Worm (Caenorhabditis elegans) whole organism, young adult: Measurements from ENCODE around the gene F26A1.1.

ENCODE experiments used
- B0019.2 ChIP-seq: fragments of 200-800 bp; sonication (Bioruptor generic); conservative IDR thresholded peaks from 2 replicates; pipeline ENCODE4 v1.3.6; 2022; ENCODE audit warnings: missing genetic modification reagents, missing genetic modification characterization, missing compliant biosample characterization
- B0261.1 ChIP-seq: sonication (generic microtip); optimal IDR thresholded peaks from 2 replicates; lab custom pipeline; 2016; ENCODE audit warnings: mild to moderate bottlenecking, missing genetic modification characterization, moderate library complexity, missing compliant biosample characterization
- B0336.3 ChIP-seq: fragments of 200-800 bp; sonication (Bioruptor generic); IDR thresholded peaks from 2 replicates; pipeline ENCODE4 v1.3.6; 2022; ENCODE audit warnings: missing genetic modification characterization, missing compliant biosample characterization
- F10E7.11 ChIP-seq: sonication (generic microtip); optimal IDR thresholded peaks from 2 replicates; lab custom pipeline; 2017; ENCODE audit warnings: mild to moderate bottlenecking, missing genetic modification characterization, moderate library complexity, missing compliant biosample characterization
- F33H1.4 ChIP-seq: fragments of 200-800 bp; sonication (Bioruptor generic); IDR thresholded peaks from 2 replicates; pipeline ENCODE4 v1.3.6; 2022; ENCODE audit warnings: missing genetic modification reagents, missing genetic modification characterization, missing compliant biosample characterization
- F39B2.1 ChIP-seq: fragments of 200-800 bp; sonication (Bioruptor generic); IDR thresholded peaks from 2 replicates; pipeline ENCODE4 v1.3.6; 2022; ENCODE audit warnings: missing genetic modification reagents, missing genetic modification characterization, missing compliant biosample characterization
- F57A8.1 ChIP-seq: fragments of 200-800 bp; sonication (Bioruptor generic); optimal IDR thresholded peaks from 2 replicates; lab custom pipeline; 2018; ENCODE audit warnings: mild to moderate bottlenecking, missing genetic modification characterization, moderate library complexity, missing compliant biosample characterization
- Y53G8AR.9 ChIP-seq: fragments of 200-800 bp; sonication (Bioruptor generic); conservative IDR thresholded peaks from 2 replicates; pipeline ENCODE4 v1.3.6; 2022; ENCODE audit warnings: missing genetic modification reagents, missing genetic modification characterization, missing compliant biosample characterization
- Y79H2A.3 ChIP-seq: fragments of 200-800 bp; sonication (Bioruptor generic); conservative IDR thresholded peaks from 2 replicates; pipeline ENCODE4 v1.3.6; 2022; ENCODE audit warnings: missing genetic modification reagents, missing genetic modification characterization, missing compliant biosample characterization
- aptf-3 ChIP-seq: fragments of 200-800 bp; sonication (Bioruptor generic); IDR thresholded peaks from 2 replicates; pipeline ENCODE4 v1.3.6; 2022; ENCODE audit warnings: missing genetic modification characterization, missing compliant biosample characterization
- attf-5 ChIP-seq: fragments of 200-800 bp; sonication (Bioruptor generic); optimal IDR thresholded peaks from 2 replicates; lab custom pipeline; 2018; ENCODE audit warnings: mild to moderate bottlenecking, missing genetic modification characterization, missing compliant biosample characterization
- bed-2 ChIP-seq: fragments of 200-800 bp; sonication (Bioruptor generic); IDR thresholded peaks from 2 replicates; pipeline ENCODE4 v1.3.6; 2022; ENCODE audit warnings: missing genetic modification reagents, missing genetic modification characterization, missing compliant biosample characterization
- cebp-2 ChIP-seq: fragments of 200-800 bp; sonication (Bioruptor generic); IDR thresholded peaks from 2 replicates; pipeline ENCODE4 v1.3.6; 2022; ENCODE audit warnings: missing genetic modification characterization, missing compliant biosample characterization
- ceh-79 ChIP-seq: sonication (generic microtip); optimal IDR thresholded peaks from 2 replicates; lab custom pipeline; 2017; ENCODE audit warnings: mild to moderate bottlenecking, missing genetic modification characterization, missing compliant biosample characterization
- die-1 ChIP-seq: sonication (generic microtip); optimal IDR thresholded peaks from 2 replicates; lab custom pipeline; 2016; ENCODE audit warnings: missing genotype, mild to moderate bottlenecking, missing genetic modification characterization, missing compliant biosample characterization
- efl-1 ChIP-seq: fragments of 150-350 bp; optimal IDR thresholded peaks from 2 replicates; lab custom pipeline; 2014; ENCODE audit warnings: missing biosample characterization, missing genetic modification reagents, missing genetic modification characterization
- egl-18 ChIP-seq: fragments of 200-800 bp; sonication (Bioruptor generic); IDR thresholded peaks from 2 replicates; pipeline ENCODE4 v1.3.6; 2022; ENCODE audit warnings: missing genetic modification reagents, missing genetic modification characterization, missing compliant biosample characterization
- ets-4 ChIP-seq: fragments of 200-800 bp; sonication (Bioruptor generic); optimal IDR thresholded peaks from 2 replicates; lab custom pipeline; 2018; ENCODE audit warnings: mild to moderate bottlenecking, missing genetic modification characterization, missing compliant biosample characterization
- gei-17 ChIP-seq: fragments of 200-800 bp; sonication (Bioruptor generic); optimal IDR thresholded peaks from 2 replicates; lab custom pipeline; 2018; ENCODE audit warnings: mild to moderate bottlenecking, missing genetic modification characterization, missing compliant biosample characterization
- him-1 ChIP-seq: sonication (generic microtip); optimal IDR thresholded peaks from 2 replicates; lab custom pipeline; 2016; ENCODE audit warnings: missing genotype, missing genetic modification reagents, missing genetic modification characterization, missing compliant biosample characterization
- hlh-26 ChIP-seq: fragments of 200-800 bp; sonication (Bioruptor generic); conservative IDR thresholded peaks from 2 replicates; pipeline ENCODE4 v1.3.6; 2022; ENCODE audit warnings: missing genetic modification reagents, missing genetic modification characterization, missing compliant biosample characterization
- lag-1 ChIP-seq: fragments of 200-800 bp; sonication (Bioruptor generic); IDR thresholded peaks from 2 replicates; pipeline ENCODE4 v1.3.6; 2022; ENCODE audit warnings: missing genetic modification reagents, missing genetic modification characterization, missing compliant biosample characterization
- let-526 ChIP-seq: fragments of 200-800 bp; sonication (Bioruptor generic); IDR thresholded peaks from 2 replicates; pipeline ENCODE4 v1.3.6; 2022; ENCODE audit warnings: missing genetic modification reagents, missing genetic modification characterization, missing compliant biosample characterization
- lin-40 ChIP-seq: sonication (generic microtip); optimal IDR thresholded peaks from 2 replicates; lab custom pipeline; 2016; ENCODE audit warnings: missing genetic modification characterization, mild to moderate bottlenecking, missing compliant biosample characterization, missing genotype, missing genetic modification reagents
- lsl-1 ChIP-seq: fragments of 200-800 bp; sonication (Bioruptor generic); optimal IDR thresholded peaks from 2 replicates; lab custom pipeline; 2018; ENCODE audit warnings: mild to moderate bottlenecking, missing genetic modification characterization, moderate library complexity, missing compliant biosample characterization
- madf-10 ChIP-seq: sonication (generic microtip); optimal IDR thresholded peaks from 2 replicates; lab custom pipeline; 2016; ENCODE audit warnings: mild to moderate bottlenecking, missing genetic modification characterization, missing compliant biosample characterization
- mel-28 ChIP-seq: sonication (generic microtip); optimal IDR thresholded peaks from 2 replicates; lab custom pipeline; 2016; ENCODE audit warnings: borderline replicate concordance, mild to moderate bottlenecking, missing genetic modification characterization, missing compliant biosample characterization
- mes-4 ChIP-seq: sonication (generic microtip); optimal IDR thresholded peaks from 2 replicates; lab custom pipeline; 2016; ENCODE audit warnings: missing genotype, missing genetic modification characterization, missing compliant biosample characterization
- nfya-1 ChIP-seq: sonication (generic microtip); optimal IDR thresholded peaks from 2 replicates; lab custom pipeline; 2017; ENCODE audit warnings: antibody characterized with exemption, missing compliant biosample characterization, missing genetic modification characterization, borderline replicate concordance; ENCODE audit not compliant: insufficient read depth
- rcor-1 ChIP-seq: fragments of 200-800 bp; sonication (Bioruptor generic); IDR thresholded peaks from 2 replicates; pipeline ENCODE4 v1.3.6; 2022; ENCODE audit warnings: missing genetic modification reagents, missing genetic modification characterization, missing compliant biosample characterization
- rec-8 ChIP-seq, 2 experiments: sonication (generic microtip); optimal IDR thresholded peaks; 2 replicates each; lab custom pipeline; 2016; ENCODE audit warnings: mild to moderate bottlenecking in 2 of 2, missing genetic modification characterization in 2 of 2, missing genetic modification reagents in 2 of 2, missing genotype in 2 of 2, missing biosample characterization in 1 of 2, missing compliant biosample characterization in 1 of 2, moderate library complexity in 1 of 2
- rpc-1 ChIP-seq, 2 experiments: fragments of 150-350 bp in 1 of 2; sonication (generic microtip) in 1 of 2; optimal IDR thresholded peaks; 2 replicates each; lab custom pipeline; 2014 to 2018; ENCODE audit warnings: missing biosample characterization in 1 of 2, missing genetic modification characterization in 1 of 2, missing genetic modification reagents in 1 of 2, missing genotype in 1 of 2
- sdz-38 ChIP-seq: sonication (generic microtip); optimal IDR thresholded peaks from 2 replicates; lab custom pipeline; 2016; ENCODE audit warnings: missing genotype, missing genetic modification characterization, missing compliant biosample characterization
- sea-2 ChIP-seq: fragments of 200-800 bp; sonication (Bioruptor generic); IDR thresholded peaks from 2 replicates; pipeline ENCODE4 v1.3.6; 2022; ENCODE audit warnings: missing genetic modification characterization, missing compliant biosample characterization
- snpc-1.1 ChIP-seq: sonication (generic microtip); optimal IDR thresholded peaks from 2 replicates; lab custom pipeline; 2017; ENCODE audit warnings: missing genetic modification characterization, mild to moderate bottlenecking, missing compliant biosample characterization, antibody characterized with exemption, moderate library complexity, missing genotype, missing genetic modification reagents; ENCODE audit not compliant: insufficient read depth
- snpc-3.4 ChIP-seq: sonication (generic microtip); optimal IDR thresholded peaks from 2 replicates; lab custom pipeline; 2017; ENCODE audit warnings: missing genetic modification characterization, mild to moderate bottlenecking, missing compliant biosample characterization, antibody characterized with exemption, moderate library complexity, missing genotype, missing genetic modification reagents
- snpc-4 ChIP-seq, 5 experiments: fragments of 150-350 bp in 1 of 5; sonication (generic microtip) in 4 of 5; optimal IDR thresholded peaks; 2 replicates each; lab custom pipeline; 2014 to 2018; ENCODE audit warnings: missing genetic modification characterization in 5 of 5, missing biosample characterization in 3 of 5, antibody characterized with exemption in 2 of 5, mild to moderate bottlenecking in 2 of 5, missing compliant biosample characterization in 2 of 5, missing genotype in 2 of 5, moderate library complexity in 2 of 5, missing genetic modification reagents in 1 of 5
- sptf-2 ChIP-seq: fragments of 200-800 bp; sonication (Bioruptor generic); optimal IDR thresholded peaks from 2 replicates; lab custom pipeline; 2018; ENCODE audit warnings: mild to moderate bottlenecking, missing genetic modification characterization, missing compliant biosample characterization
- tbp1 ChIP-seq: fragments of 200-800 bp; sonication (Bioruptor generic); optimal IDR thresholded peaks from 2 replicates; lab custom pipeline; 2018; ENCODE audit warnings: mild to moderate bottlenecking, missing genetic modification characterization, missing compliant biosample characterization
- zfh-2 ChIP-seq: fragments of 200-800 bp; sonication (Bioruptor generic); conservative IDR thresholded peaks from 2 replicates; pipeline ENCODE4 v1.3.6; 2022; ENCODE audit warnings: missing genetic modification reagents, missing genetic modification characterization, missing compliant biosample characterization
- ztf-22 ChIP-seq: fragments of 200-800 bp; sonication (Bioruptor generic); optimal IDR thresholded peaks from 2 replicates; lab custom pipeline; 2018; ENCODE audit warnings: mild to moderate bottlenecking, missing genetic modification characterization, moderate library complexity, missing compliant biosample characterization
- ztf-28 ChIP-seq: fragments of 200-800 bp; sonication (Bioruptor generic); IDR thresholded peaks from 2 replicates; pipeline ENCODE4 v1.3.6; 2022; ENCODE audit warnings: missing genetic modification reagents, missing genetic modification characterization, missing compliant biosample characterization
- ztf-3 ChIP-seq: fragments of 200-800 bp; sonication (Bioruptor generic); optimal IDR thresholded peaks from 2 replicates; lab custom pipeline; 2018; ENCODE audit warnings: mild to moderate bottlenecking, missing genetic modification characterization, missing compliant biosample characterization

Gene F26A1.1

DNA sequence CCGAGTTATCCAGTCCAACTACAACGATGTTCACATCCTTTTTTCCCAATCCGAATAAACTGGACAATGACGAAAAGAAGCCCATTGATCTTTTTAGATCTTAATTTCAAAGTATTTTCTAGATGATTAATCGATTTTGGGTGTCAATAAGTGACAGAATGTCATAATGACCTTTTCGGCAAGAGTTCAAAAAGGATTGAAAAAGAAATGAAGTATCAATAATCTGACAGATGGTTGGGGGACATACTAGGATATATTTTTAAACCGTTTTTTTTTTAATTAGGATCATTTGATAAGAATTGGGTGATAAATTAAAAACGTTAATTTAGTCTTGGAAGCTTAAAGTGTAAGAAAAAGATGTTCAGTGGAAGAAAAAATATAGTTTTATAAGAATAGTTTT is 35.6 kb upstream of the F26A1.1 start, which contains the start of gene arl-6:
arl-6 (minus strand) TSS at position 101 of the 400 bp plus-strand sequence.
- no peak for TF ChIP-seq ztf-28 (GFP tag; lab: Robert Waterston, UW)
- TF ChIP-seq egl-18 (GFP tag; lab: Robert Waterston, UW) = no peak
- TF ChIP-seq madf-10 = no peak
- TF ChIP-seq sea-2 (GFP tag; lab: Robert Waterston, UW) = no peak
- no peak for TF ChIP-seq ets-4
- no peak for TF ChIP-seq lin-40 (tag; lab: Kevin White, UChicago)
- TF ChIP-seq Y53G8AR.9 (GFP tag; lab: Robert Waterston, UW) = no peak
- no peak for TF ChIP-seq F33H1.4 (GFP tag; lab: Robert Waterston, UW)
- TF ChIP-seq ceh-79 (tag; lab: Kevin White, UChicago) = no peak
- no peak for TF ChIP-seq cebp-2 (GFP tag; lab: Robert Waterston, UW)
- no peak for TF ChIP-seq sdz-38 (tag; lab: Kevin White, UChicago)
- no peak for TF ChIP-seq snpc-3.4 (tag; lab: Kevin White, UChicago)
- TF ChIP-seq B0261.1 = no peak
- TF ChIP-seq Y79H2A.3 (GFP tag; lab: Robert Waterston, UW) = no peak
- TF ChIP-seq lsl-1 = no peak
- no peak for TF ChIP-seq mes-4 (tag; lab: Kevin White, UChicago)
- no peak for TF ChIP-seq ztf-22

ce11 chrIII:4817240-4817639 is 33.1 kb upstream of the F26A1.1 start, which contains the start of gene F26A1.4:
Gene F26A1.4 (plus strand): TSS chrIII:4817540.
- no peak for TF ChIP-seq rpc-1 (optimal IDR thresholded peaks at IDR 0.05; lab: Kevin White, UChicago)
- no peak for TF ChIP-seq rpc-1 (tag; optimal IDR thresholded peaks at IDR 0.05; lab: Kevin White, UChicago)
- TF ChIP-seq rcor-1 (GFP tag; lab: Robert Waterston, UW) = no peak
- TF ChIP-seq gei-17 (GFP tag; lab: Kevin White, UChicago) = no peak
- no peak for TF ChIP-seq ztf-3
- no peak for TF ChIP-seq let-526 (GFP tag; lab: Robert Waterston, UW)
- TF ChIP-seq attf-5 (GFP tag; lab: Kevin White, UChicago) = no peak
- no peak for TF ChIP-seq lin-40 (tag; lab: Kevin White, UChicago)
- TF ChIP-seq lag-1 = no peak
- TF ChIP-seq mes-4 (tag; lab: Kevin White, UChicago) = no peak
- TF ChIP-seq efl-1 (GFP tag; lab: Kevin White, UChicago) = no peak
- no peak for TF ChIP-seq B0336.3 (GFP tag; lab: Robert Waterston, UW)
- TF ChIP-seq ceh-79 (tag; lab: Kevin White, UChicago) = no peak
- no peak for TF ChIP-seq rec-8 (tag; optimal IDR thresholded peaks at IDR 0.05; lab: Kevin White, UChicago)
- TF ChIP-seq snpc-1.1 (tag; lab: Kevin White, UChicago) = no peak

DNA sequence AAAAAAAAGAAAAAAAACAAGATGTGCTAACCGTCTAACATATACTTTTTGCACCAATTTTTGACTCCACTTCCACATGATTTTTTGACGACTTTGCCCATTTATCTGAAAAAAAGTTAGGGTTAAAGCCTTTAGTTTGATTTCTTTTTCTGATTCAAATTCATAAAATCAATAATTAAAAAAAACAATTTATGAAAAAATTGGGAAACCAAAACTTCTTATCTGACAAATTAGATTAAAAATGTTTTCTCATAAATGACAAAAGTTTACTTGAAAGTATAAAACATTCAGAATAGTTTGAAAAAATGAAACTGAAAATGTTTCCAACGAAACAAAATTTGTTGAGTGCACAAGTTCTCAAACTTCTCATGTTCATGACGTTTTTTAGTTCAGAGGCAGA is 30.5 kb upstream of the F26A1.1 start, which contains the start of gene F26A1.7:
F26A1.7 (minus strand) TSS at position 101 of the 400 bp plus-strand sequence.
- no peak for TF ChIP-seq him-1 (tag; lab: Kevin White, UChicago)

ce11 chrIII:4822140-4822539 is 28.2 kb upstream of the F26A1.1 start, which contains the start of gene F26A1.8:
Gene F26A1.8 (minus strand): TSS chrIII:4822240.
- TF ChIP-seq zfh-2 (GFP tag; lab: Robert Waterston, UW) = no peak
- no peak for TF ChIP-seq aptf-3 (GFP tag; lab: Robert Waterston, UW)
- no peak for TF ChIP-seq F33H1.4 (GFP tag; lab: Robert Waterston, UW)
- no peak for TF ChIP-seq hlh-26
- no peak for TF ChIP-seq tbp1 (GFP tag; lab: Kevin White, UChicago)
- no peak for TF ChIP-seq mel-28
- no peak for TF ChIP-seq Y53G8AR.9 (GFP tag; lab: Robert Waterston, UW)
- no peak for TF ChIP-seq madf-10
- TF ChIP-seq F10E7.11 (tag; lab: Kevin White, UChicago) = no peak
- no peak for TF ChIP-seq die-1 (tag; lab: Kevin White, UChicago)
- no peak for TF ChIP-seq nfya-1 (tag; lab: Kevin White, UChicago)
- TF ChIP-seq F57A8.1 (GFP tag; lab: Kevin White, UChicago) = no peak
- TF ChIP-seq bed-2 (GFP tag; lab: Robert Waterston, UW) = no peak
- TF ChIP-seq F39B2.1 (GFP tag; lab: Robert Waterston, UW) = no peak
- no peak for TF ChIP-seq snpc-4 (GFP tag; optimal IDR thresholded peaks at IDR 0.05; lab: Kevin White, UChicago)
- TF ChIP-seq snpc-4 (tag; optimal IDR thresholded peaks at IDR 0.05; lab: Kevin White, UChicago) = no peak
- no peak for TF ChIP-seq sptf-2
- no peak for TF ChIP-seq B0019.2 (GFP tag; lab: Robert Waterston, UW)
